Fruit fly (Drosophila melanogaster) whole organism, embryonic: Measurements from ENCODE around the gene CG13829.

ENCODE experiments used
- Abd-B ChIP-seq: fragments of 200-800 bp; sonication (Bioruptor generic); optimal IDR thresholded peaks from 2 replicates; lab custom pipeline; 2018; ENCODE audit warnings: missing biosample characterization, mild to moderate bottlenecking, missing genetic modification characterization, moderate library complexity
- CG11504 ChIP-seq: fragments of 200-800 bp; sonication (Bioruptor generic); optimal IDR thresholded peaks from 3 replicates; lab custom pipeline; 2019; ENCODE audit warnings: missing biosample characterization, mild to moderate bottlenecking, missing genetic modification characterization, moderate library complexity
- CG12659 ChIP-seq: fragments of 200-800 bp; sonication (Bioruptor generic); optimal IDR thresholded peaks from 3 replicates; lab custom pipeline; 2017; ENCODE audit warnings: mild to moderate bottlenecking, missing biosample characterization, missing genetic modification reagents, missing genetic modification characterization
- CG12744 ChIP-seq: fragments of 200-800 bp; sonication (Bioruptor generic); optimal IDR thresholded peaks from 2 replicates; lab custom pipeline; 2016; ENCODE audit warnings: missing biosample characterization, missing genetic modification characterization
- CG13296 ChIP-seq: fragments of 200-800 bp; sonication (Bioruptor generic); optimal IDR thresholded peaks from 3 replicates; lab custom pipeline; 2018; ENCODE audit warnings: missing biosample characterization, mild to moderate bottlenecking, missing genetic modification characterization
- CG13424 ChIP-seq: fragments of 200-800 bp; sonication (Bioruptor generic); optimal IDR thresholded peaks from 2 replicates; lab custom pipeline; 2019; ENCODE audit warnings: missing biosample characterization, mild to moderate bottlenecking, missing genetic modification characterization, moderate library complexity
- CG15269 ChIP-seq: fragments of 200-800 bp; sonication (Bioruptor generic); optimal IDR thresholded peaks from 2 replicates; lab custom pipeline; 2018; ENCODE audit warnings: missing biosample characterization, mild to moderate bottlenecking, missing genetic modification characterization, moderate library complexity
- CG15479 ChIP-seq: fragments of 200-800 bp; sonication (Bioruptor generic); optimal IDR thresholded peaks from 3 replicates; lab custom pipeline; 2019; ENCODE audit warnings: missing biosample characterization, mild to moderate bottlenecking, missing genetic modification characterization, moderate library complexity
- CG18599 ChIP-seq: fragments of 200-800 bp; sonication (Bioruptor generic); optimal IDR thresholded peaks from 3 replicates; lab custom pipeline; 2017; ENCODE audit warnings: missing biosample characterization, missing genetic modification characterization, mild to moderate bottlenecking, moderate library complexity, missing genetic modification reagents
- CG18619 ChIP-seq: fragments of 200-800 bp; sonication (Bioruptor generic); optimal IDR thresholded peaks from 3 replicates; lab custom pipeline; 2017; ENCODE audit warnings: missing biosample characterization, mild to moderate bottlenecking, missing genetic modification characterization
- CG2678 ChIP-seq: fragments of 200-800 bp; sonication (Bioruptor generic); optimal IDR thresholded peaks from 3 replicates; lab custom pipeline; 2019; ENCODE audit warnings: missing biosample characterization, mild to moderate bottlenecking, missing genetic modification characterization, moderate library complexity
- CG30403 ChIP-seq: fragments of 200-800 bp; sonication (Bioruptor generic); optimal IDR thresholded peaks from 3 replicates; lab custom pipeline; 2016; ENCODE audit warnings: missing biosample characterization, missing genetic modification characterization
- CG3281 ChIP-seq: fragments of 200-800 bp; sonication (Bioruptor generic); optimal IDR thresholded peaks from 3 replicates; lab custom pipeline; 2017; ENCODE audit warnings: missing biosample characterization, mild to moderate bottlenecking, missing genetic modification characterization
- CG42726 ChIP-seq: fragments of 200-800 bp; sonication (Bioruptor generic); IDR thresholded peaks from 2 replicates; pipeline ENCODE4 v1.3.6; 2022; ENCODE audit warnings: missing biosample characterization, missing genetic modification characterization; ENCODE audit not compliant: partially characterized antibody
- CG7839 ChIP-seq: fragments of 200-800 bp; sonication (Bioruptor generic); optimal IDR thresholded peaks from 3 replicates; lab custom pipeline; 2018; ENCODE audit warnings: missing biosample characterization, mild to moderate bottlenecking, missing genetic modification characterization, moderate library complexity
- CG8281 ChIP-seq: fragments of 200-800 bp; sonication (Bioruptor generic); optimal IDR thresholded peaks from 2 replicates; lab custom pipeline; 2018; ENCODE audit warnings: missing biosample characterization, mild to moderate bottlenecking, missing genetic modification characterization, moderate library complexity
- CG9215 ChIP-seq: fragments of 200-800 bp; sonication (Bioruptor generic); IDR thresholded peaks from 2 replicates; pipeline ENCODE4 v1.3.6; 2022; ENCODE audit warnings: missing biosample characterization, missing genetic modification characterization
- CG9727 ChIP-seq: fragments of 200-800 bp; sonication (Bioruptor generic); optimal IDR thresholded peaks from 3 replicates; lab custom pipeline; 2017; ENCODE audit warnings: missing biosample characterization, mild to moderate bottlenecking, missing genetic modification characterization
- CoRest ChIP-seq: fragments of 200-800 bp; sonication (Bioruptor generic); optimal IDR thresholded peaks from 3 replicates; lab custom pipeline; 2018; ENCODE audit warnings: missing biosample characterization, mild to moderate bottlenecking, missing genetic modification characterization, moderate library complexity
- D19A ChIP-seq: fragments of 200-800 bp; optimal IDR thresholded peaks from 3 replicates; lab custom pipeline; 2019; ENCODE audit warnings: missing biosample characterization, mild to moderate bottlenecking, missing genetic modification characterization, moderate library complexity
- Ets65A ChIP-seq: fragments of 200-800 bp; sonication (Bioruptor generic); peaks from one replicate; lab custom pipeline; 2016; ENCODE audit warnings: missing biosample characterization, missing genetic modification characterization
- Fer3 ChIP-seq: fragments of 200-800 bp; sonication (Bioruptor generic); optimal IDR thresholded peaks from 2 replicates; lab custom pipeline; 2018; ENCODE audit warnings: missing biosample characterization, mild to moderate bottlenecking, missing genetic modification characterization, moderate library complexity
- Hey ChIP-seq: fragments of 200-800 bp; sonication (Bioruptor generic); optimal IDR thresholded peaks from 3 replicates; lab custom pipeline; 2018; ENCODE audit warnings: missing biosample characterization, mild to moderate bottlenecking, missing genetic modification characterization
- Hmr ChIP-seq: fragments of 200-800 bp; sonication (Bioruptor generic); optimal IDR thresholded peaks from 3 replicates; lab custom pipeline; 2017; ENCODE audit warnings: mild to moderate bottlenecking, missing biosample characterization, missing genetic modification reagents, missing genetic modification characterization
- Hr51 ChIP-seq, 2 experiments: fragments of 200-800 bp; sonication (Bioruptor generic); optimal IDR thresholded peaks; 2 replicates in 1 of 2; 3 replicates in 1 of 2; lab custom pipeline; 2016 to 2018; ENCODE audit warnings: missing biosample characterization in 2 of 2, missing genetic modification characterization in 2 of 2, mild to moderate bottlenecking in 1 of 2, moderate library complexity in 1 of 2
- Lpt ChIP-seq: fragments of >200 bp; optimal IDR thresholded peaks from 2 replicates; lab custom pipeline; 2018; ENCODE audit warnings: missing biosample characterization, missing genetic modification characterization
- Med ChIP-seq: fragments of 200-800 bp; sonication (Bioruptor generic); peaks from one replicate; lab custom pipeline; 2016; ENCODE audit warnings: missing biosample characterization, missing genetic modification characterization, mild to moderate bottlenecking, inconsistent platforms, moderate library complexity
- Meics ChIP-seq: fragments of 200-800 bp; sonication (Bioruptor generic); optimal IDR thresholded peaks from 2 replicates; lab custom pipeline; 2017; ENCODE audit warnings: missing biosample characterization, mild to moderate bottlenecking, missing genetic modification characterization
- Myb ChIP-seq: fragments of 200-800 bp; sonication (Bioruptor generic); optimal IDR thresholded peaks from 2 replicates; lab custom pipeline; 2016; ENCODE audit warnings: missing biosample characterization, missing genetic modification characterization
- NC2α ChIP-seq: fragments of 200-800 bp; sonication (Bioruptor generic); optimal IDR thresholded peaks from 2 replicates; lab custom pipeline; 2016; ENCODE audit warnings: missing biosample characterization, missing genetic modification characterization
- Nf-YC ChIP-seq: fragments of 200-800 bp; optimal IDR thresholded peaks from 3 replicates; lab custom pipeline; 2019; ENCODE audit warnings: missing biosample characterization, mild to moderate bottlenecking, missing genetic modification characterization, moderate library complexity
- ac ChIP-seq: fragments of 200-800 bp; sonication (Bioruptor generic); optimal IDR thresholded peaks from 3 replicates; lab custom pipeline; 2017; ENCODE audit warnings: missing biosample characterization, mild to moderate bottlenecking, missing genetic modification characterization
- ase ChIP-seq: fragments of 200-800 bp; sonication (Bioruptor generic); IDR thresholded peaks from 3 replicates; pipeline ENCODE4 v1.3.6; 2022; ENCODE audit warnings: missing biosample characterization, missing genetic modification characterization
- bcd ChIP-seq: fragments of 200-800 bp; sonication (Bioruptor generic); optimal IDR thresholded peaks from 2 replicates; lab custom pipeline; 2017; ENCODE audit warnings: missing biosample characterization, mild to moderate bottlenecking, missing genetic modification characterization
- chif ChIP-seq, 2 experiments: fragments of 200-800 bp; sonication (Bioruptor generic); optimal IDR thresholded peaks; 3 replicates each; lab custom pipeline; 2016; ENCODE audit warnings: missing biosample characterization in 2 of 2, missing genetic modification characterization in 2 of 2
- cwo ChIP-seq: fragments of 200-800 bp; sonication (Bioruptor generic); optimal IDR thresholded peaks from 3 replicates; lab custom pipeline; 2017; ENCODE audit warnings: missing biosample characterization, missing genetic modification characterization, mild to moderate bottlenecking, moderate library complexity, missing genetic modification reagents
- dmrt99B ChIP-seq: fragments of 200-800 bp; sonication (Bioruptor generic); optimal IDR thresholded peaks from 2 replicates; lab custom pipeline; 2018; ENCODE audit warnings: missing biosample characterization, mild to moderate bottlenecking, missing genetic modification characterization, moderate library complexity
- dysf ChIP-seq: fragments of 200-800 bp; sonication (Bioruptor generic); IDR thresholded peaks from 3 replicates; pipeline ENCODE4 v1.3.6; 2022; ENCODE audit warnings: missing biosample characterization, missing genetic modification characterization
- gem ChIP-seq: fragments of 200-800 bp; sonication (Bioruptor generic); optimal IDR thresholded peaks from 2 replicates; lab custom pipeline; 2019; ENCODE audit warnings: missing biosample characterization, mild to moderate bottlenecking, missing genetic modification characterization, moderate library complexity
- grau ChIP-seq: fragments of 200-800 bp; optimal IDR thresholded peaks from 3 replicates; lab custom pipeline; 2019; ENCODE audit warnings: missing biosample characterization, mild to moderate bottlenecking, missing genetic modification characterization, moderate library complexity
- gro ChIP-seq: fragments of 200-800 bp; sonication (Bioruptor generic); optimal IDR thresholded peaks from 2 replicates; lab custom pipeline; 2016; ENCODE audit warnings: missing biosample characterization, missing genetic modification characterization
- hbn ChIP-seq: fragments of 200-800 bp; sonication (Bioruptor generic); IDR thresholded peaks from 2 replicates; pipeline ENCODE4 v1.3.6; 2022; ENCODE audit warnings: missing biosample characterization, missing genetic modification characterization; ENCODE audit not compliant: partially characterized antibody
- lab ChIP-seq: fragments of 200-800 bp; sonication (Bioruptor generic); optimal IDR thresholded peaks from 3 replicates; lab custom pipeline; 2017; ENCODE audit warnings: missing biosample characterization, missing genetic modification characterization, mild to moderate bottlenecking, moderate library complexity, missing genetic modification reagents
- mam ChIP-seq: fragments of 200-800 bp; sonication (Bioruptor generic); optimal IDR thresholded peaks from 3 replicates; lab custom pipeline; 2016; ENCODE audit warnings: missing biosample characterization, missing genetic modification characterization
- odd ChIP-seq: fragments of 200-800 bp; sonication (Bioruptor generic); optimal IDR thresholded peaks from 2 replicates; lab custom pipeline; 2017; ENCODE audit warnings: missing biosample characterization, mild to moderate bottlenecking, missing genetic modification characterization
- salm ChIP-seq: fragments of 200-800 bp; sonication (Bioruptor generic); optimal IDR thresholded peaks from 2 replicates; lab custom pipeline; 2018; ENCODE audit warnings: missing biosample characterization, mild to moderate bottlenecking, missing genetic modification characterization
- scrt ChIP-seq: fragments of 200-800 bp; sonication (Bioruptor generic); optimal IDR thresholded peaks from 2 replicates; lab custom pipeline; 2018; ENCODE audit warnings: missing biosample characterization, mild to moderate bottlenecking, missing genetic modification characterization, moderate library complexity
- sens ChIP-seq: fragments of 200-800 bp; sonication (Bioruptor generic); peaks from one replicate; lab custom pipeline; 2016; ENCODE audit warnings: missing biosample characterization, missing genetic modification characterization
- slbo ChIP-seq: fragments of 200-800 bp; sonication (Bioruptor generic); IDR thresholded peaks from 2 replicates; pipeline ENCODE4 v1.3.6; 2022; ENCODE audit warnings: missing biosample characterization, missing genetic modification characterization
- zfh2 ChIP-seq: fragments of 200-800 bp; sonication (Bioruptor generic); optimal IDR thresholded peaks from 2 replicates; lab custom pipeline; 2016; ENCODE audit warnings: missing biosample characterization, missing genetic modification characterization

The CG13829 gene

dm6 chr3R:23110724-23111123, 50.4 kb downstream of the CG13829 start (continued):
- TF ChIP-seq Meics (GFP tag; lab: Kevin White, UChicago), result peak; percentile 31
- peak; percentile 2 for TF ChIP-seq CG12659
- TF ChIP-seq CG13296, result peak; percentile 1
- TF ChIP-seq sens, result no peak
- peak; percentile 4 for TF ChIP-seq CG9727
- peak; percentile 30; the same call in 1 of the 2 replicates for TF ChIP-seq slbo
- peak; percentile 34 for TF ChIP-seq mam (GFP tag; lab: Kevin White, UChicago)
- no peak for TF ChIP-seq CG42726 (GFP tag; lab: Robert Waterston, UW)
- peak; percentile 33 for TF ChIP-seq CG15269
- peak; percentile 54 for TF ChIP-seq Ets65A (GFP tag; lab: Kevin White, UChicago)
- TF ChIP-seq dysf (GFP tag; lab: Robert Waterston, UW), result peak; percentile 24; the same call in 1 of the 3 replicates
- TF ChIP-seq Lpt (GFP tag; lab: Kevin White, UChicago), result no peak
- peak; percentile 27 for TF ChIP-seq Hmr (GFP tag; lab: Kevin White, UChicago)
- peak; percentile 8 for TF ChIP-seq CG30403 (GFP tag; lab: Kevin White, UChicago)
- TF ChIP-seq CG9215 (GFP tag; lab: Robert Waterston, UW), result 0 out of 2 replicates have a peak, but pooled peaks have one; percentile 5
- peak; percentile 39 for TF ChIP-seq gro (GFP tag; lab: Kevin White, UChicago)
- no peak for TF ChIP-seq salm (tag; lab: Kevin White, UChicago)
- TF ChIP-seq lab (GFP tag; lab: Kevin White, UChicago), result peak; percentile 36
- TF ChIP-seq CG3281 (GFP tag; lab: Kevin White, UChicago), result peak; percentile 35
- TF ChIP-seq NC2α, result no peak
- TF ChIP-seq Fer3 (tag; lab: Kevin White, UChicago), result peak; percentile 41
- TF ChIP-seq ac (GFP tag; lab: Kevin White, UChicago), result no peak
- TF ChIP-seq odd, result no peak
- no peak for TF ChIP-seq Hey (tag; lab: Kevin White, UChicago)
- peak; percentile 46 for TF ChIP-seq CG7839
- TF ChIP-seq chif (GFP tag; optimal IDR thresholded peaks at IDR 0.05; lab: Kevin White, UChicago), result no peak
- TF ChIP-seq CG15479 (GFP tag; lab: Kevin White, UChicago), result no peak
- peak in 1 of 2 experiments; percentile 18 for TF ChIP-seq Hr51 (GFP tag; optimal IDR thresholded peaks at IDR 0.05; lab: Kevin White, UChicago)
- TF ChIP-seq Myb (GFP tag; lab: Kevin White, UChicago), result no peak
- no peak for TF ChIP-seq CG8281 (tag; lab: Kevin White, UChicago)
- TF ChIP-seq Nf-YC, result peak; percentile 12
- no peak for TF ChIP-seq hbn
- TF ChIP-seq ase (GFP tag; lab: Robert Waterston, UW), result no peak
- peak; percentile 10 for TF ChIP-seq Abd-B
- peak; percentile 56 for TF ChIP-seq CG2678 (tag; lab: Kevin White, UChicago)
- peak; percentile 30 for TF ChIP-seq bcd (GFP tag; lab: Kevin White, UChicago)
- peak; percentile 37 for TF ChIP-seq gem
- TF ChIP-seq cwo, result peak; percentile 8
- peak; percentile 44 for TF ChIP-seq CG11504 (tag; lab: Kevin White, UChicago)
- TF ChIP-seq grau (tag; lab: Kevin White, UChicago), result peak; percentile 19
- TF ChIP-seq CG13424 (tag; lab: Kevin White, UChicago), result peak; percentile 36
- TF ChIP-seq CoRest, result peak; percentile 22
- TF ChIP-seq scrt (GFP tag; lab: Kevin White, UChicago), result peak; percentile 6
- TF ChIP-seq dmrt99B (tag; lab: Kevin White, UChicago), result peak; percentile 29
- TF ChIP-seq CG18619, result peak; percentile 37
- peak; percentile 68 for TF ChIP-seq CG18599 (GFP tag; lab: Kevin White, UChicago)
- TF ChIP-seq CG12744 (GFP tag; lab: Kevin White, UChicago), result no peak
- peak; percentile 60 for TF ChIP-seq D19A
- TF ChIP-seq zfh2 (GFP tag; lab: Kevin White, UChicago), result peak; percentile 2
- peak; percentile 86 for TF ChIP-seq Med
